Worm (Caenorhabditis elegans) whole organism, L4 larva: ENCODE measurements around the gene Y39G8C.2.

Experiments
- F10B5.3 ChIP-seq: sonication (generic microtip); optimal IDR thresholded peaks from 2 replicates; lab custom pipeline; 2016; ENCODE audit warnings: mild to moderate bottlenecking, missing genetic modification characterization, missing compliant biosample characterization
- F26F4.8 ChIP-seq: fragments of 200-800 bp; sonication (Bioruptor generic); conservative IDR thresholded peaks from 2 replicates; pipeline ENCODE4 v1.3.6; 2022; ENCODE audit warnings: missing genetic modification characterization, missing compliant biosample characterization
- F37D6.2 ChIP-seq: sonication (generic microtip); optimal IDR thresholded peaks from 2 replicates; lab custom pipeline; 2016; ENCODE audit warnings: mild to moderate bottlenecking, missing genetic modification characterization, missing compliant biosample characterization
- F44E2.7 ChIP-seq: fragments of 200-800 bp; sonication (Bioruptor generic); IDR thresholded peaks from 2 replicates; pipeline ENCODE4 v2.1.2; 2022; ENCODE audit warnings: missing genetic modification characterization, missing compliant biosample characterization
- F49E8.2 ChIP-seq: sonication (generic microtip); optimal IDR thresholded peaks from 2 replicates; lab custom pipeline; 2016; ENCODE audit warnings: missing compliant biosample characterization, mild to moderate bottlenecking, missing genetic modification characterization, borderline replicate concordance
- T20F7.1 ChIP-seq: fragments of 200-800 bp; sonication (Bioruptor generic); optimal IDR thresholded peaks from 2 replicates; lab custom pipeline; 2018; ENCODE audit warnings: mild to moderate bottlenecking, missing genetic modification characterization, missing compliant biosample characterization
- Y48G9A.11 ChIP-seq: fragments of 200-800 bp; sonication (Bioruptor generic); IDR thresholded peaks from 2 replicates; pipeline ENCODE4 v1.3.6; 2022; ENCODE audit warnings: missing genetic modification reagents, missing genetic modification characterization, missing compliant biosample characterization
- Y5F2A.4 ChIP-seq: fragments of 200-800 bp; sonication (Bioruptor generic); optimal IDR thresholded peaks from 2 replicates; lab custom pipeline; 2018; ENCODE audit warnings: mild to moderate bottlenecking, missing genetic modification characterization, missing compliant biosample characterization
- Y75B8A.6 ChIP-seq: fragments of 200-800 bp; sonication (Bioruptor generic); IDR thresholded peaks from 2 replicates; pipeline ENCODE4 v1.3.6; 2022; ENCODE audit warnings: missing genetic modification reagents, missing genetic modification characterization, missing compliant biosample characterization
- attf-4 ChIP-seq: sonication (generic microtip); optimal IDR thresholded peaks from 3 replicates; lab custom pipeline; 2017; ENCODE audit warnings: missing biosample characterization, missing genetic modification characterization
- ceh-20 ChIP-seq: fragments of 200-800 bp; sonication (Bioruptor generic); IDR thresholded peaks from 2 replicates; pipeline ENCODE4 v1.3.6; 2022; ENCODE audit warnings: missing genetic modification reagents, missing genetic modification characterization, missing compliant biosample characterization
- ceh-28 ChIP-seq: fragments of 150-350 bp; optimal IDR thresholded peaks from 2 replicates; lab custom pipeline; 2014; ENCODE audit warnings: missing biosample characterization, missing genetic modification reagents, missing genetic modification characterization
- ceh-32 ChIP-seq: sonication (generic microtip); optimal IDR thresholded peaks from 2 replicates; lab custom pipeline; 2016; ENCODE audit warnings: mild to moderate bottlenecking, missing genetic modification characterization, missing compliant biosample characterization; ENCODE audit not compliant: poor library complexity
- ceh-62 ChIP-seq: sonication (generic microtip); optimal IDR thresholded peaks from 2 replicates; lab custom pipeline; 2017; ENCODE audit warnings: missing biosample characterization, missing genetic modification characterization
- ceh-82 ChIP-seq: sonication (generic microtip); optimal IDR thresholded peaks from 2 replicates; lab custom pipeline; 2017; ENCODE audit warnings: missing biosample characterization, missing genetic modification characterization
- ces-1 ChIP-seq: fragments of 150-350 bp; sonication (generic microtip); optimal IDR thresholded peaks from 4 replicates; lab custom pipeline; 2014; ENCODE audit warnings: missing biosample characterization, missing genetic modification reagents, missing genetic modification characterization
- daf-12 ChIP-seq: fragments of 150-350 bp; optimal IDR thresholded peaks from 2 replicates; lab custom pipeline; 2014; ENCODE audit warnings: missing biosample characterization, missing genetic modification reagents, missing genetic modification characterization
- dmd-6 ChIP-seq: fragments of 200-800 bp; sonication (Bioruptor generic); IDR thresholded peaks from 2 replicates; pipeline ENCODE4 v1.3.6; 2022; ENCODE audit warnings: missing genetic modification reagents, missing genetic modification characterization, missing compliant biosample characterization
- dmd-8 ChIP-seq: fragments of 200-800 bp; sonication (Bioruptor generic); IDR thresholded peaks from 2 replicates; pipeline ENCODE4 v1.3.6; 2022; ENCODE audit warnings: missing genetic modification characterization, missing compliant biosample characterization
- duxl-1 ChIP-seq: sonication (generic microtip); optimal IDR thresholded peaks from 2 replicates; lab custom pipeline; 2016; ENCODE audit warnings: mild to moderate bottlenecking, missing genetic modification characterization, moderate library complexity, missing compliant biosample characterization; ENCODE audit not compliant: poor library complexity
- dve-1 ChIP-seq: sonication (generic microtip); optimal IDR thresholded peaks from 2 replicates; lab custom pipeline; 2017; ENCODE audit warnings: antibody characterized with exemption, mild to moderate bottlenecking, missing genetic modification characterization, missing compliant biosample characterization; ENCODE audit not compliant: insufficient read depth
- egl-43 ChIP-seq: fragments of 200-800 bp; sonication (Bioruptor generic); IDR thresholded peaks from 2 replicates; pipeline ENCODE4 v1.3.6; 2022; ENCODE audit warnings: missing genetic modification reagents, missing genetic modification characterization, missing compliant biosample characterization
- fkh-10 ChIP-seq: fragments of 150-350 bp; optimal IDR thresholded peaks from 2 replicates; lab custom pipeline; 2014; ENCODE audit warnings: missing biosample characterization, missing genetic modification reagents, missing genetic modification characterization
- fos-1 ChIP-seq: fragments of 150-350 bp; optimal IDR thresholded peaks from 2 replicates; lab custom pipeline; 2014; ENCODE audit warnings: missing biosample characterization, missing genetic modification characterization
- gei-8 ChIP-seq: fragments of 200-800 bp; sonication (Bioruptor generic); optimal IDR thresholded peaks from 2 replicates; lab custom pipeline; 2018; ENCODE audit warnings: mild to moderate bottlenecking, missing genetic modification characterization, missing compliant biosample characterization
- jun-1 ChIP-seq: fragments of 150-350 bp; optimal IDR thresholded peaks from 2 replicates; lab custom pipeline; 2014; ENCODE audit warnings: missing biosample characterization, missing genetic modification reagents, missing genetic modification characterization
- lin-15B ChIP-seq: fragments of 150-350 bp; sonication (generic microtip); optimal IDR thresholded peaks from 3 replicates; lab custom pipeline; 2014; ENCODE audit warnings: missing biosample characterization, missing genetic modification characterization
- lin-38 ChIP-seq: fragments of 200-800 bp; sonication (Bioruptor generic); IDR thresholded peaks from 2 replicates; pipeline ENCODE4 v1.3.6; 2022; ENCODE audit warnings: missing genetic modification reagents, missing genetic modification characterization, missing compliant biosample characterization
- lir-3 ChIP-seq: sonication (generic microtip); optimal IDR thresholded peaks from 2 replicates; lab custom pipeline; 2016; ENCODE audit warnings: mild to moderate bottlenecking, missing genetic modification characterization, missing compliant biosample characterization
- madf-9 ChIP-seq: fragments of 200-800 bp; sonication (Bioruptor generic); conservative IDR thresholded peaks from 2 replicates; pipeline ENCODE4 v1.3.6; 2022; ENCODE audit warnings: missing genetic modification reagents, missing genetic modification characterization, missing compliant biosample characterization
- mxl-2 ChIP-seq: fragments of 200-800 bp; sonication (Bioruptor generic); conservative IDR thresholded peaks from 2 replicates; pipeline ENCODE4 v1.3.6; 2022; ENCODE audit warnings: missing genetic modification reagents, missing genetic modification characterization, missing compliant biosample characterization
- mxl-3 ChIP-seq: fragments of 200-800 bp; sonication (Bioruptor generic); optimal IDR thresholded peaks from 2 replicates; lab custom pipeline; 2018; ENCODE audit warnings: mild to moderate bottlenecking, missing genetic modification characterization, missing compliant biosample characterization
- nhr-10 ChIP-seq: fragments of 150-350 bp; optimal IDR thresholded peaks from 2 replicates; lab custom pipeline; 2014; ENCODE audit warnings: missing biosample characterization, missing genetic modification characterization
- nhr-102 ChIP-seq: sonication (generic microtip); optimal IDR thresholded peaks from 2 replicates; lab custom pipeline; 2016; ENCODE audit warnings: mild to moderate bottlenecking, missing genetic modification characterization, moderate library complexity, missing compliant biosample characterization
- nhr-11 ChIP-seq: fragments of 150-350 bp; optimal IDR thresholded peaks from 2 replicates; lab custom pipeline; 2014; ENCODE audit warnings: missing biosample characterization, missing genetic modification characterization
- nhr-111 ChIP-seq: fragments of 200-800 bp; sonication (Bioruptor generic); optimal IDR thresholded peaks from 2 replicates; lab custom pipeline; 2018; ENCODE audit warnings: mild to moderate bottlenecking, missing genetic modification characterization, missing compliant biosample characterization
- nhr-237 ChIP-seq: sonication (generic microtip); optimal IDR thresholded peaks from 2 replicates; lab custom pipeline; 2017; ENCODE audit warnings: missing biosample characterization, missing genetic modification characterization
- nhr-25 ChIP-seq: sonication (generic microtip); optimal IDR thresholded peaks from 2 replicates; lab custom pipeline; 2017; ENCODE audit warnings: missing genetic modification characterization, mild to moderate bottlenecking, missing compliant biosample characterization, antibody characterized with exemption, moderate library complexity, borderline replicate concordance; ENCODE audit not compliant: insufficient read depth
- nhr-42 ChIP-seq: fragments of 200-800 bp; sonication (Bioruptor generic); IDR thresholded peaks from 2 replicates; pipeline ENCODE4 v1.3.6; 2022; ENCODE audit warnings: missing genetic modification characterization, missing compliant biosample characterization
- nhr-6 ChIP-seq: fragments of 150-350 bp; optimal IDR thresholded peaks from 2 replicates; lab custom pipeline; 2014; ENCODE audit warnings: missing biosample characterization, missing genetic modification characterization
- nhr-77 ChIP-seq: fragments of 150-350 bp; optimal IDR thresholded peaks from 2 replicates; lab custom pipeline; 2014; ENCODE audit warnings: missing biosample characterization, missing genetic modification characterization
- php-3 ChIP-seq: fragments of 200-800 bp; sonication (Bioruptor generic); IDR thresholded peaks from 2 replicates; pipeline ENCODE4 v1.3.6; 2022; ENCODE audit warnings: missing genetic modification reagents, missing genetic modification characterization, missing compliant biosample characterization
- rbr-2 ChIP-seq: sonication (generic microtip); optimal IDR thresholded peaks from 2 replicates; lab custom pipeline; 2016; ENCODE audit warnings: missing genotype, missing genetic modification characterization, missing compliant biosample characterization
- skn-1 ChIP-seq: fragments of 150-350 bp; optimal IDR thresholded peaks from 2 replicates; lab custom pipeline; 2014; ENCODE audit warnings: missing biosample characterization, missing genetic modification characterization
- spr-1 ChIP-seq: sonication (generic microtip); optimal IDR thresholded peaks from 2 replicates; lab custom pipeline; 2016; ENCODE audit warnings: mild to moderate bottlenecking, missing genetic modification characterization, missing compliant biosample characterization
- spr-3 ChIP-seq: fragments of 200-800 bp; sonication (Bioruptor generic); optimal IDR thresholded peaks from 2 replicates; lab custom pipeline; 2018; ENCODE audit warnings: mild to moderate bottlenecking, missing genetic modification characterization, missing compliant biosample characterization
- tag-97 ChIP-seq: fragments of 200-800 bp; sonication (Bioruptor generic); IDR thresholded peaks from 2 replicates; pipeline ENCODE4 v1.3.6; 2022; ENCODE audit warnings: missing genetic modification characterization, missing compliant biosample characterization
- tra-1 ChIP-seq: fragments of 200-800 bp; sonication (Bioruptor generic); IDR thresholded peaks from 2 replicates; pipeline ENCODE4 v1.3.6; 2022; ENCODE audit warnings: missing genetic modification reagents, missing genetic modification characterization, missing compliant biosample characterization
- unc-39 ChIP-seq: sonication (generic microtip); optimal IDR thresholded peaks from 2 replicates; lab custom pipeline; 2017; ENCODE audit warnings: missing biosample characterization, missing genetic modification characterization
- zag-1 ChIP-seq: fragments of 150-350 bp; optimal IDR thresholded peaks from 2 replicates; lab custom pipeline; 2014; ENCODE audit warnings: missing biosample characterization, missing genetic modification characterization
- ztf-7 ChIP-seq: fragments of 150-350 bp; optimal IDR thresholded peaks from 2 replicates; lab custom pipeline; 2014; ENCODE audit warnings: missing biosample characterization, missing genetic modification characterization

Gene Y39G8C.2

ce11 chrII:14143838-14144268 is 46.4 kb upstream of the Y39G8C.2 start, which contains the start of gene W03H9.2 (continued):
- TF ChIP-seq unc-39 (tag; lab: Kevin White, UChicago) (no peak), nhr-102 (tag; lab: Kevin White, UChicago) (peak; percentile 36), Y48G9A.11 (GFP tag; lab: Robert Waterston, UW) (no peak), ceh-62 (no peak), spr-3 (GFP tag; lab: Kevin White, UChicago) (no peak), egl-43 (GFP tag; lab: Robert Waterston, UW) (0 out of 2 replicates have a peak, but pooled peaks have one; percentile 41), F44E2.7 (GFP tag; lab: Robert Waterston, UW) (no peak), ceh-32 (tag; lab: Kevin White, UChicago) (no peak), tag-97 (GFP tag; lab: Robert Waterston, UW) (no peak), tra-1 (GFP tag; lab: Robert Waterston, UW) (no peak), nhr-25 (tag; lab: Kevin White, UChicago) (no peak), mxl-3 (GFP tag; lab: Kevin White, UChicago) (peak; percentile 44), nhr-77 (tag; lab: Kevin White, UChicago) (peak; percentile 75), duxl-1 (tag; lab: Kevin White, UChicago) (peak; percentile 25), nhr-6 (tag; lab: Kevin White, UChicago) (no peak), spr-1 (tag; lab: Kevin White, UChicago) (no peak), dmd-8 (no peak), zag-1 (tag; lab: Kevin White, UChicago) (no peak), ces-1 (GFP tag; lab: Kevin White, UChicago) (no peak), dve-1 (tag; lab: Kevin White, UChicago) (no peak), gei-8 (GFP tag; lab: Kevin White, UChicago) (no peak), dmd-6 (peak; percentile 57), ztf-7 (tag; lab: Kevin White, UChicago) (no peak), daf-12 (tag; lab: Kevin White, UChicago) (no peak), skn-1 (no peak), attf-4 (tag; lab: Kevin White, UChicago) (no peak), nhr-111 (GFP tag; lab: Kevin White, UChicago) (peak; percentile 35), T20F7.1 (GFP tag; lab: Kevin White, UChicago) (no peak), ceh-28 (no peak), madf-9 (GFP tag; lab: Robert Waterston, UW) (peak; percentile 50; the same call in 1 of the 2 replicates), fkh-10 (peak; percentile 61), mxl-2 (GFP tag; lab: Robert Waterston, UW) (no peak), nhr-237 (tag; lab: Kevin White, UChicago) (no peak), rbr-2 (peak; percentile 65), fos-1 (tag; lab: Kevin White, UChicago) (no peak), lin-15B (tag; lab: Kevin White, UChicago) (no peak), ceh-20 (GFP tag; lab: Robert Waterston, UW) (no peak), lin-38 (GFP tag; lab: Robert Waterston, UW) (peak; percentile 80), lir-3 (tag; lab: Kevin White, UChicago) (peak; percentile 41), Y75B8A.6 (GFP tag; lab: Robert Waterston, UW) (no peak), F26F4.8 (no peak), nhr-42 (GFP tag; lab: Robert Waterston, UW) (peak; percentile 45; the same call in 1 of the 2 replicates), Y5F2A.4 (GFP tag; lab: Kevin White, UChicago) (no peak), php-3 (no peak), jun-1 (tag; lab: Kevin White, UChicago) (no peak), ceh-82 (tag; lab: Kevin White, UChicago) (no peak), F49E8.2 (no peak), F37D6.2 (peak; percentile 59), F10B5.3 (tag; lab: Kevin White, UChicago) (no peak), nhr-10 (tag; lab: Kevin White, UChicago) (no peak), nhr-11 (tag; lab: Kevin White, UChicago) (no peak)
